Fruit fly (Drosophila melanogaster) whole organism, embryonic: Measurements from ENCODE around the gene armi.
A peak's percentile ranks its signal among the peaks of the same experiment; 100 is the strongest.

Source experiments
- CG32772 ChIP-seq: fragments of 200-800 bp; sonication (Bioruptor generic); IDR thresholded peaks from 2 replicates; pipeline ENCODE4 v1.3.6; 2022; ENCODE audit warnings: missing biosample characterization, missing genetic modification characterization
- CG4328 ChIP-seq: fragments of 200-800 bp; sonication (Bioruptor generic); optimal IDR thresholded peaks from 3 replicates; lab custom pipeline; 2017; ENCODE audit warnings: missing biosample characterization, missing genetic modification reagents, missing genetic modification characterization
- CG8765 ChIP-seq: fragments of 200-800 bp; sonication (Bioruptor generic); IDR thresholded peaks from 2 replicates; pipeline ENCODE4 v1.3.6; 2022; ENCODE audit warnings: missing biosample characterization, missing genetic modification characterization
- Dip2 ChIP-seq: fragments of 200-800 bp; sonication (Bioruptor generic); IDR thresholded peaks from 2 replicates; pipeline ENCODE4 v1.3.6; 2022; ENCODE audit warnings: missing biosample characterization, missing genetic modification characterization
- MESR4 ChIP-seq: fragments of 200-800 bp; sonication (Bioruptor generic); optimal IDR thresholded peaks from 2 replicates; lab custom pipeline; 2018; ENCODE audit warnings: missing biosample characterization, mild to moderate bottlenecking, missing genetic modification characterization, moderate library complexity
- NC2α ChIP-seq: fragments of 200-800 bp; sonication (Bioruptor generic); optimal IDR thresholded peaks from 2 replicates; lab custom pipeline; 2016; ENCODE audit warnings: missing biosample characterization, missing genetic modification characterization
- az2 ChIP-seq: fragments of 200-800 bp; sonication (Bioruptor generic); optimal IDR thresholded peaks from 3 replicates; lab custom pipeline; 2016; ENCODE audit warnings: missing biosample characterization, missing genetic modification characterization
- hkb ChIP-seq, 2 experiments: fragments of 200-800 bp in 1 of 2; fragments of >200 bp in 1 of 2; sonication (Bioruptor generic) in 1 of 2; IDR thresholded peaks in 1 of 2; optimal IDR thresholded peaks in 1 of 2; 2 replicates each; pipeline versions ENCODE4 v1.3.6 to Lab custom; 2017 to 2022; ENCODE audit warnings: missing biosample characterization in 1 of 2, missing genetic modification characterization in 1 of 2
- knrl ChIP-seq: fragments of 200-800 bp; sonication (Bioruptor generic); IDR thresholded peaks from 3 replicates; pipeline ENCODE4 v1.3.6; 2022; ENCODE audit warnings: missing biosample characterization, missing genetic modification characterization; ENCODE audit not compliant: partially characterized antibody
- tll ChIP-seq, 2 experiments: fragments of 200-800 bp in 1 of 2; fragments of >200 bp in 1 of 2; sonication (Bioruptor generic) in 1 of 2; optimal IDR thresholded peaks; 2 replicates each; lab custom pipeline; 2017 to 2019; ENCODE audit warnings: missing biosample characterization in 2 of 2, missing genetic modification characterization in 2 of 2, mild to moderate bottlenecking in 1 of 2, moderate library complexity in 1 of 2

armi gene

DNA sequence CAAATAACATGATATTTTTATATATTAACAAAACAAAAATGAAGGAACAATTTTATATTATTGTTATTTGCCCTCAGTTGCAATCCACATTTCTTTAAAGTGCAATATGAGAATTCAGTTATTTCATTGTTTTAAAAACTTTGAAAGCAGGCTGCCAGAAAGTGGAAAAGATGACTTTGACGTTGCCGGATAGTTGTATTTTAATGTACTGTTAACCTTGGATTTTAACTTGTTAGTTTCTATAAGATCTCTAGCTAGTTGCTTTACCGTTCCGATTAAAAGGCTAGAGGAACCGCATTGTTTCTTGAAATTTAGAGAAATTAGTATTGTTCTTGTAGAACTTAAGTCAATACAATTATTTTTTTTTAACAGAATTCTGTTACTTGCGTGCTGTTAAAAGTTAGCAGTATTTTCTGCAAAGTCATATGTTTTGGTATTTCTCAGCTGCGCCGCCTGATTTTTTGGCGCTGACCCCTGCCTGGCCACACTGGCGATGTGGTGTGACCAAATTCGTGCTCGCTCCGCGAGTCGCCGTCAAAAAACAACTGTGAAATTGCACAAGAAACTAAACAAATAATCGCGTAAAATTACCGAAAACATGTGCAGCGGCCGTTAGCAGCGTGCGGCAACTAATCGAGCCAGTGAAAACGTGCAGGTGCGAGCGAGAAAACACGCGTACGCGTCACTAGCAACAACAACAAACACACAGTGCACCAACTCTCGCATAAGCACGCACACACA, 54.3 kb downstream of the armi start, which contains the start of gene Eip63E (continued):
- TF ChIP-seq MESR4 (peak; percentile 91), knrl (GFP tag; lab: Robert Waterston, UW) (peak; percentile 51; the same call in 1 of the 3 replicates), Dip2 (GFP tag; lab: Robert Waterston, UW) (no peak), NC2α (GFP tag; lab: Kevin White, UChicago) (no peak), az2 (GFP tag; lab: Kevin White, UChicago) (no peak), CG4328 (GFP tag; lab: Kevin White, UChicago) (no peak), CG32772 (GFP tag; lab: Robert Waterston, UW) (no peak), CG8765 (no peak), hkb (optimal IDR thresholded peaks at IDR 0.05; lab: Kevin White, UChicago) (peak; percentile 38), hkb (GFP tag; IDR thresholded peaks at IDR 0.05; lab: Robert Waterston, UW) (peak; percentile 39), tll (GFP tag; optimal IDR thresholded peaks at IDR 0.05; lab: Kevin White, UChicago) (no peak)
